Worm (Caenorhabditis elegans) whole organism, L1 larva: ENCODE data around the gene C33F10.11.

Experiments used
- C04F5.9 ChIP-seq: sonication (generic microtip); optimal IDR thresholded peaks from 2 replicates; lab custom pipeline; 2016; ENCODE audit warnings: missing genetic modification characterization, missing compliant biosample characterization
- C16A3.4 ChIP-seq: fragments of 150-350 bp; optimal IDR thresholded peaks from 2 replicates; lab custom pipeline; 2014; ENCODE audit warnings: missing biosample characterization, missing genetic modification characterization
- F16B12.6 ChIP-seq: fragments of 150-350 bp; optimal IDR thresholded peaks from 2 replicates; lab custom pipeline; 2014; ENCODE audit warnings: missing biosample characterization, missing genetic modification characterization
- Y116A8C.19 ChIP-seq: sonication (generic microtip); optimal IDR thresholded peaks from 2 replicates; lab custom pipeline; 2016; ENCODE audit warnings: missing compliant biosample characterization, missing genetic modification characterization, borderline replicate concordance
- ama-1 ChIP-seq: fragments of 150-350 bp; optimal IDR thresholded peaks from 2 replicates; lab custom pipeline; 2014
- blmp-1 ChIP-seq: fragments of 150-350 bp; optimal IDR thresholded peaks from 2 replicates; lab custom pipeline; 2014; ENCODE audit warnings: missing biosample characterization, missing genetic modification characterization
- ceh-90 ChIP-seq: sonication (generic microtip); optimal IDR thresholded peaks from 2 replicates; lab custom pipeline; 2016; ENCODE audit warnings: missing genetic modification characterization, missing compliant biosample characterization
- dsc-1 ChIP-seq: sonication (generic microtip); optimal IDR thresholded peaks from 2 replicates; lab custom pipeline; 2016; ENCODE audit warnings: mild to moderate bottlenecking, missing genetic modification characterization, missing compliant biosample characterization
- egl-13 ChIP-seq: sonication (generic microtip); optimal IDR thresholded peaks from 2 replicates; lab custom pipeline; 2016; ENCODE audit warnings: missing genotype, missing genetic modification reagents, missing genetic modification characterization, missing compliant biosample characterization
- elt-3 ChIP-seq, 6 experiments: fragments of 150-350 bp in 1 of 6; sonication (generic microtip); optimal IDR thresholded peaks; 2 replicates each; lab custom pipeline; 2017 to 2018; ENCODE audit warnings: missing biosample characterization in 6 of 6, missing genetic modification characterization in 6 of 6, inconsistent platforms in 1 of 6
- fkh-8 ChIP-seq: sonication (generic microtip); optimal IDR thresholded peaks from 2 replicates; lab custom pipeline; 2016; ENCODE audit warnings: mild to moderate bottlenecking, missing genetic modification characterization, missing compliant biosample characterization
- hpl-2 ChIP-seq: fragments of 150-350 bp; optimal IDR thresholded peaks from 2 replicates; lab custom pipeline; 2014; ENCODE audit warnings: missing biosample characterization, missing genetic modification reagents, missing genetic modification characterization
- lin-13 ChIP-seq: fragments of 150-350 bp; optimal IDR thresholded peaks from 2 replicates; lab custom pipeline; 2014; ENCODE audit warnings: missing biosample characterization, missing genetic modification reagents, missing genetic modification characterization
- lin-14 ChIP-seq: fragments of 200-800 bp; sonication (Bioruptor generic); optimal IDR thresholded peaks from 2 replicates; lab custom pipeline; 2018; ENCODE audit warnings: mild to moderate bottlenecking, missing genetic modification characterization, moderate library complexity, missing compliant biosample characterization
- lin-35 ChIP-seq, 2 experiments: fragments of 150-350 bp; optimal IDR thresholded peaks; 2 replicates each; lab custom pipeline; 2014; ENCODE audit warnings: missing biosample characterization in 2 of 2, missing genetic modification characterization in 2 of 2, missing genetic modification reagents in 2 of 2
- mab-9 ChIP-seq: fragments of 200-800 bp; sonication (Bioruptor generic); IDR thresholded peaks from 2 replicates; pipeline ENCODE4 v1.3.6; 2022; ENCODE audit warnings: missing genetic modification reagents, missing genetic modification characterization, missing compliant biosample characterization
- mdl-1 ChIP-seq, 2 experiments: fragments of 150-350 bp; optimal IDR thresholded peaks; 2 replicates each; lab custom pipeline; 2014 to 2017; ENCODE audit warnings: missing biosample characterization in 2 of 2, missing genetic modification characterization in 2 of 2, inconsistent platforms in 1 of 2
- mef-2 ChIP-seq: fragments of 150-350 bp; optimal IDR thresholded peaks from 2 replicates; lab custom pipeline; 2014; ENCODE audit warnings: missing biosample characterization, missing genetic modification characterization
- mep-1 ChIP-seq: fragments of 150-350 bp; optimal IDR thresholded peaks from 2 replicates; lab custom pipeline; 2014; ENCODE audit warnings: missing biosample characterization, missing genetic modification characterization
- nhr-12 ChIP-seq: sonication (generic microtip); optimal IDR thresholded peaks from 2 replicates; lab custom pipeline; 2017; ENCODE audit warnings: missing biosample characterization, missing genetic modification characterization
- nhr-20 ChIP-seq: sonication (generic microtip); optimal IDR thresholded peaks from 2 replicates; lab custom pipeline; 2016; ENCODE audit warnings: mild to moderate bottlenecking, missing genetic modification characterization, missing compliant biosample characterization
- nhr-237 ChIP-seq: fragments of 150-350 bp; optimal IDR thresholded peaks from 2 replicates; lab custom pipeline; 2014; ENCODE audit warnings: missing biosample characterization, missing genetic modification characterization
- nhr-28 ChIP-seq: fragments of 150-350 bp; optimal IDR thresholded peaks from 2 replicates; lab custom pipeline; 2014; ENCODE audit warnings: missing biosample characterization, missing genetic modification characterization
- nhr-47 ChIP-seq: sonication (generic microtip); optimal IDR thresholded peaks from 2 replicates; lab custom pipeline; 2016; ENCODE audit warnings: mild to moderate bottlenecking, missing genetic modification characterization, moderate library complexity, missing compliant biosample characterization
- nhr-71 ChIP-seq: sonication (generic microtip); optimal IDR thresholded peaks from 2 replicates; lab custom pipeline; 2016; ENCODE audit warnings: mild to moderate bottlenecking, missing genetic modification characterization, moderate library complexity, missing compliant biosample characterization
- nhr-76 ChIP-seq: sonication (generic microtip); optimal IDR thresholded peaks from 2 replicates; lab custom pipeline; 2017; ENCODE audit warnings: missing biosample characterization, missing genetic modification characterization
- nhr-77 ChIP-seq: fragments of 150-350 bp; optimal IDR thresholded peaks from 2 replicates; lab custom pipeline; 2014; ENCODE audit warnings: missing biosample characterization, missing genetic modification characterization
- nhr-85 ChIP-seq: sonication (generic microtip); peaks from one replicate; lab custom pipeline; 2016; ENCODE audit warnings: missing genetic modification characterization, inconsistent platforms, missing compliant biosample characterization
- pag-3 ChIP-seq: sonication (generic microtip); optimal IDR thresholded peaks from 2 replicates; lab custom pipeline; 2017; ENCODE audit warnings: missing genetic modification characterization, mild to moderate bottlenecking, missing compliant biosample characterization, antibody characterized with exemption, borderline replicate concordance; ENCODE audit not compliant: insufficient read depth
- pax-3 ChIP-seq: fragments of 200-800 bp; sonication (Bioruptor generic); optimal IDR thresholded peaks from 2 replicates; lab custom pipeline; 2018; ENCODE audit warnings: mild to moderate bottlenecking, missing genetic modification characterization, moderate library complexity, missing compliant biosample characterization
- rnt-1 ChIP-seq: sonication (generic microtip); optimal IDR thresholded peaks from 2 replicates; lab custom pipeline; 2016; ENCODE audit warnings: mild to moderate bottlenecking, missing genetic modification characterization, moderate library complexity, missing compliant biosample characterization
- skn-1 ChIP-seq: fragments of 150-350 bp; optimal IDR thresholded peaks from 2 replicates; lab custom pipeline; 2014; ENCODE audit warnings: missing biosample characterization, missing genetic modification characterization
- snu-23 ChIP-seq: sonication (generic microtip); optimal IDR thresholded peaks from 2 replicates; lab custom pipeline; 2016; ENCODE audit warnings: missing genetic modification characterization, missing compliant biosample characterization
- sox-4 ChIP-seq: sonication (generic microtip); optimal IDR thresholded peaks from 2 replicates; lab custom pipeline; 2016; ENCODE audit warnings: missing genetic modification characterization, missing compliant biosample characterization
- sptf-1 ChIP-seq: fragments of 150-350 bp; optimal IDR thresholded peaks from 2 replicates; lab custom pipeline; 2014; ENCODE audit warnings: missing biosample characterization, missing genetic modification characterization
- swsn-7 ChIP-seq: sonication (generic microtip); optimal IDR thresholded peaks from 2 replicates; lab custom pipeline; 2016; ENCODE audit warnings: missing genetic modification characterization, missing compliant biosample characterization
- tbx-2 ChIP-seq: sonication (generic microtip); optimal IDR thresholded peaks from 2 replicates; lab custom pipeline; 2016; ENCODE audit warnings: missing genetic modification characterization, missing compliant biosample characterization
- unc-130 ChIP-seq: fragments of 150-350 bp; optimal IDR thresholded peaks from 2 replicates; lab custom pipeline; 2017; ENCODE audit warnings: missing biosample characterization, missing genetic modification characterization, inconsistent platforms
- unc-98 ChIP-seq: fragments of 200-800 bp; sonication (Bioruptor generic); IDR thresholded peaks from 2 replicates; pipeline ENCODE4 v1.3.6; 2022; ENCODE audit warnings: missing genetic modification characterization, missing compliant biosample characterization
- xbp-1 ChIP-seq: sonication (generic microtip); optimal IDR thresholded peaks from 2 replicates; lab custom pipeline; 2016; ENCODE audit warnings: missing genetic modification characterization, missing compliant biosample characterization
- zag-1 ChIP-seq: fragments of 150-350 bp; optimal IDR thresholded peaks from 2 replicates; lab custom pipeline; 2014; ENCODE audit warnings: missing biosample characterization, missing genetic modification characterization

Gene C33F10.11

ce11 chrII:4851594-4852106 lies 17.0 kb upstream of the C33F10.11 start, which contains the start of gene dnj-9 (continued):
- TF ChIP-seq lin-13 (GFP tag; lab: Kevin White, UChicago) (peak; percentile 93), ceh-90 (tag; lab: Kevin White, UChicago) (peak; percentile 57), Y116A8C.19 (no peak), rnt-1 (tag; lab: Kevin White, UChicago) (peak; percentile 98), lin-35 (GFP tag; optimal IDR thresholded peaks at IDR 0.05; lab: Kevin White, UChicago) (peak; percentile 99), mdl-1 (tag; optimal IDR thresholded peaks at IDR 0.05; lab: Kevin White, UChicago) (peak in 1 of 2 experiments; percentile 78), unc-98 (peak; percentile 70), nhr-47 (tag; lab: Kevin White, UChicago) (peak; percentile 97), nhr-12 (tag; lab: Kevin White, UChicago) (peak; percentile 24), unc-130 (tag; lab: Kevin White, UChicago) (peak; percentile 97), pax-3 (tag; lab: Kevin White, UChicago) (peak; percentile 86), egl-13 (tag; lab: Kevin White, UChicago) (peak; percentile 92), nhr-76 (tag; lab: Kevin White, UChicago) (no peak), nhr-237 (peak; percentile 65), zag-1 (tag; lab: Kevin White, UChicago) (no peak), sptf-1 (tag; lab: Kevin White, UChicago) (no peak), ama-1 (lab: Kevin White, UChicago) (peak; percentile 87), snu-23 (GFP tag; lab: Kevin White, UChicago) (peak; percentile 97), mab-9 (peak; percentile 85), C04F5.9 (peak; percentile 93), mef-2 (tag; lab: Kevin White, UChicago) (peak; percentile 44), nhr-28 (tag; lab: Kevin White, UChicago) (peak; percentile 44), mep-1 (tag; lab: Kevin White, UChicago) (peak; percentile 99), tbx-2 (tag; lab: Kevin White, UChicago) (peak; percentile 97), sox-4 (tag; lab: Kevin White, UChicago) (peak; percentile 93), hpl-2 (GFP tag; lab: Kevin White, UChicago) (peak; percentile 29), nhr-77 (tag; lab: Kevin White, UChicago) (peak; percentile 88), F16B12.6 (tag; lab: Kevin White, UChicago) (peak; percentile 72), C16A3.4 (tag; lab: Kevin White, UChicago) (peak; percentile 97), blmp-1 (tag; lab: Kevin White, UChicago) (peak; percentile 85), elt-3 (tag; optimal IDR thresholded peaks at IDR 0.05; lab: Kevin White, UChicago) (peak in 3 of 6 experiments; percentile 50 to 90 (median 90)), pag-3 (tag; lab: Kevin White, UChicago) (peak; percentile 32), xbp-1 (tag; lab: Kevin White, UChicago) (peak; percentile 96)

- TF ChIP-seq dsc-1 = no peak
- TF ChIP-seq nhr-77 (tag; lab: Kevin White, UChicago) = no peak
- TF ChIP-seq nhr-85 (tag; lab: Kevin White, UChicago) = no peak
- peak; percentile 29 for TF ChIP-seq nhr-71 (tag; lab: Kevin White, UChicago)
- TF ChIP-seq ama-1 (lab: Kevin White, UChicago) = no peak
- TF ChIP-seq fkh-8 (tag; lab: Kevin White, UChicago) = peak; percentile 25
- no peak for TF ChIP-seq nhr-20
- TF ChIP-seq lin-14 (GFP tag; lab: Kevin White, UChicago) = no peak
- no peak for TF ChIP-seq skn-1 (tag; lab: Kevin White, UChicago)
- no peak for TF ChIP-seq swsn-7
These were observed 15.2 kb upstream of the C33F10.11 start, which contains the start of gene T23B7.3 for ce11 chrII:4849885-4850284. Gene T23B7.3, plus strand, starts transcription at chrII:4850185.
